Worm (Caenorhabditis elegans): Measurements from ENCODE around the gene srw-139.

Gene srw-139

ce11 chrV:2941405-2941804 is 43.8 kb downstream of the srw-139 start, which contains the start of gene srw-143:
Gene srw-143 (minus strand): TSS chrV:2941505.
- TF ChIP-seq cog-1 (tag; optimal IDR thresholded peaks at IDR 0.05) (no peak), ztf-23 (GFP tag; IDR thresholded peaks at IDR 0.05) (no peak), flt-1 (GFP tag; IDR thresholded peaks at IDR 0.05) (no peak), ref-1 (GFP tag; conservative IDR thresholded peaks at IDR 0.05) (no peak), tab-1 (GFP tag; IDR thresholded peaks at IDR 0.05) (no peak), ztf-29 (GFP tag; IDR thresholded peaks at IDR 0.05) (no peak), med-1 (GFP tag; optimal IDR thresholded peaks at IDR 0.05; ENCODE audit: insufficient read depth) (no peak), T22C8.4 (GFP tag; IDR thresholded peaks at IDR 0.05) (no peak), klf-2 (GFP tag; conservative IDR thresholded peaks at IDR 0.05) (no peak)

ce11 chrV:2938497-2938896 is 46.7 kb downstream of the srw-139 start, which contains the start of gene srw-141:
Gene srw-141 (minus strand): TSS chrV:2938597.
- TF ChIP-seq flt-1 (GFP tag; IDR thresholded peaks at IDR 0.05) = no peak
- TF ChIP-seq med-1 (GFP tag; optimal IDR thresholded peaks at IDR 0.05; ENCODE audit: insufficient read depth) = no peak
- TF ChIP-seq ztf-29 (GFP tag; IDR thresholded peaks at IDR 0.05) = no peak
- TF ChIP-seq tab-1 (GFP tag; IDR thresholded peaks at IDR 0.05) = no peak
- TF ChIP-seq ref-1 (GFP tag; conservative IDR thresholded peaks at IDR 0.05) = no peak
- no peak for TF ChIP-seq T22C8.4 (GFP tag; IDR thresholded peaks at IDR 0.05)
- TF ChIP-seq cog-1 (tag; optimal IDR thresholded peaks at IDR 0.05) = no peak
- no peak for TF ChIP-seq klf-2 (GFP tag; conservative IDR thresholded peaks at IDR 0.05)
- no peak for TF ChIP-seq ztf-23 (GFP tag; IDR thresholded peaks at IDR 0.05)

All from whole organism, midembryonic.